Fruit fly (Drosophila melanogaster): Measurements from ENCODE around the gene CG2004.

- TF ChIP-seq ss (GFP tag; optimal IDR thresholded peaks at IDR 0.05) (peak in 1 of 2 experiments; percentile 3), dsx (GFP tag; optimal IDR thresholded peaks at IDR 0.05; ENCODE audit: poor library complexity, severe bottlenecking) (no peak), Lpt (GFP tag; optimal IDR thresholded peaks at IDR 0.05) (no peak), CG15336 (GFP tag; IDR thresholded peaks at IDR 0.05) (no peak), CG10631 (GFP tag; optimal IDR thresholded peaks at IDR 0.05) (no peak), CG32006 (GFP tag; optimal IDR thresholded peaks at IDR 0.05) (no peak), CG6854 (GFP tag; optimal IDR thresholded peaks at IDR 0.05) (no peak), vri (GFP tag; optimal IDR thresholded peaks at IDR 0.05) (no peak), Gug (GFP tag; IDR thresholded peaks at IDR 0.05) (no peak), Smox (GFP tag; optimal IDR thresholded peaks at IDR 0.05) (no peak)
Measured at dm6 chrX:8757775-8758363, 43.1 kb upstream of the CG2004 start.

Data from whole organism, prepupa.